Worm (Caenorhabditis elegans) whole organism, L4 larva: ENCODE results near the gene sor-1.

ENCODE experiments used
- T20F7.1 ChIP-seq: fragments of 200-800 bp; sonication (Bioruptor generic); optimal IDR thresholded peaks from 2 replicates; lab custom pipeline; 2018; ENCODE audit warnings: mild to moderate bottlenecking, missing genetic modification characterization, missing compliant biosample characterization
- ZK546.5 ChIP-seq, 2 experiments: sonication (generic microtip); optimal IDR thresholded peaks; 2 replicates each; lab custom pipeline; 2017; ENCODE audit warnings: missing biosample characterization in 2 of 2, missing genetic modification characterization in 2 of 2
- aha-1 ChIP-seq: fragments of 150-350 bp; peaks from one replicate; lab custom pipeline; 2014; ENCODE audit warnings: missing biosample characterization, missing genetic modification characterization
- aly-2 ChIP-seq: sonication (generic microtip); optimal IDR thresholded peaks from 2 replicates; lab custom pipeline; 2018; ENCODE audit warnings: missing biosample characterization, missing genetic modification characterization
- arid-1 ChIP-seq: fragments of 200-800 bp; sonication (Bioruptor generic); conservative IDR thresholded peaks from 2 replicates; pipeline ENCODE4 v1.3.6; 2022; ENCODE audit warnings: missing genetic modification reagents, missing genetic modification characterization, missing compliant biosample characterization
- attf-4 ChIP-seq: sonication (generic microtip); optimal IDR thresholded peaks from 3 replicates; lab custom pipeline; 2017; ENCODE audit warnings: missing biosample characterization, missing genetic modification characterization
- ceh-62 ChIP-seq: sonication (generic microtip); optimal IDR thresholded peaks from 2 replicates; lab custom pipeline; 2017; ENCODE audit warnings: missing biosample characterization, missing genetic modification characterization
- daf-16 ChIP-seq, 3 experiments: sonication (generic microtip); optimal IDR thresholded peaks; 2 replicates each; lab custom pipeline; 2016 to 2017; ENCODE audit warnings: missing genetic modification characterization in 3 of 3, missing genetic modification reagents in 3 of 3, mild to moderate bottlenecking in 2 of 3, missing compliant biosample characterization in 2 of 3, missing biosample characterization in 1 of 3, moderate library complexity in 1 of 3
- daf-8 ChIP-seq: fragments of 200-800 bp; sonication (Bioruptor generic); IDR thresholded peaks from 2 replicates; pipeline ENCODE4 v1.3.6; 2022; ENCODE audit warnings: missing genetic modification characterization, missing compliant biosample characterization
- dmd-8 ChIP-seq: fragments of 200-800 bp; sonication (Bioruptor generic); IDR thresholded peaks from 2 replicates; pipeline ENCODE4 v1.3.6; 2022; ENCODE audit warnings: missing genetic modification characterization, missing compliant biosample characterization
- dpl-1 ChIP-seq: fragments of 150-350 bp; optimal IDR thresholded peaks from 2 replicates; lab custom pipeline; 2014; ENCODE audit warnings: missing biosample characterization, missing genetic modification reagents, missing genetic modification characterization
- duxl-1 ChIP-seq: sonication (generic microtip); optimal IDR thresholded peaks from 2 replicates; lab custom pipeline; 2016; ENCODE audit warnings: mild to moderate bottlenecking, missing genetic modification characterization, moderate library complexity, missing compliant biosample characterization; ENCODE audit not compliant: poor library complexity
- dve-1 ChIP-seq: sonication (generic microtip); optimal IDR thresholded peaks from 2 replicates; lab custom pipeline; 2017; ENCODE audit warnings: antibody characterized with exemption, mild to moderate bottlenecking, missing genetic modification characterization, missing compliant biosample characterization; ENCODE audit not compliant: insufficient read depth
- egl-27 ChIP-seq: sonication (generic microtip); optimal IDR thresholded peaks from 3 replicates; lab custom pipeline; 2017; ENCODE audit warnings: missing biosample characterization, missing genetic modification reagents, missing genetic modification characterization
- egl-43 ChIP-seq: fragments of 200-800 bp; sonication (Bioruptor generic); IDR thresholded peaks from 2 replicates; pipeline ENCODE4 v1.3.6; 2022; ENCODE audit warnings: missing genetic modification reagents, missing genetic modification characterization, missing compliant biosample characterization
- fkh-10 ChIP-seq: fragments of 150-350 bp; optimal IDR thresholded peaks from 2 replicates; lab custom pipeline; 2014; ENCODE audit warnings: missing biosample characterization, missing genetic modification reagents, missing genetic modification characterization
- fos-1 ChIP-seq: fragments of 150-350 bp; optimal IDR thresholded peaks from 2 replicates; lab custom pipeline; 2014; ENCODE audit warnings: missing biosample characterization, missing genetic modification characterization
- gei-8 ChIP-seq: fragments of 200-800 bp; sonication (Bioruptor generic); optimal IDR thresholded peaks from 2 replicates; lab custom pipeline; 2018; ENCODE audit warnings: mild to moderate bottlenecking, missing genetic modification characterization, missing compliant biosample characterization
- hif-1 ChIP-seq, 2 experiments: sonication (generic microtip); optimal IDR thresholded peaks; 2 replicates each; lab custom pipeline; 2016 to 2017; ENCODE audit warnings: missing compliant biosample characterization in 2 of 2, missing genetic modification characterization in 2 of 2, missing genetic modification reagents in 2 of 2, missing genotype in 2 of 2, mild to moderate bottlenecking in 1 of 2
- hlh-11 ChIP-seq: fragments of 200-800 bp; sonication (Bioruptor generic); optimal IDR thresholded peaks from 2 replicates; lab custom pipeline; 2018; ENCODE audit warnings: mild to moderate bottlenecking, missing genetic modification characterization, missing compliant biosample characterization
- hlh-30 ChIP-seq: sonication (generic microtip); optimal IDR thresholded peaks from 2 replicates; lab custom pipeline; 2017; ENCODE audit warnings: antibody characterized with exemption, mild to moderate bottlenecking, missing genetic modification characterization, missing compliant biosample characterization; ENCODE audit not compliant: insufficient read depth
- hmg-1.1 ChIP-seq: fragments of 200-800 bp; sonication (Bioruptor generic); IDR thresholded peaks from 2 replicates; pipeline ENCODE4 v1.3.6; 2022; ENCODE audit warnings: missing genetic modification reagents, missing genetic modification characterization, missing compliant biosample characterization
- jun-1 ChIP-seq: fragments of 150-350 bp; optimal IDR thresholded peaks from 2 replicates; lab custom pipeline; 2014; ENCODE audit warnings: missing biosample characterization, missing genetic modification reagents, missing genetic modification characterization
- lin-29 ChIP-seq: fragments of 200-800 bp; sonication (Bioruptor generic); IDR thresholded peaks from 2 replicates; pipeline ENCODE4 v1.3.6; 2022; ENCODE audit warnings: missing genetic modification reagents, missing genetic modification characterization, missing compliant biosample characterization
- mes-2 ChIP-seq: sonication (generic microtip); optimal IDR thresholded peaks from 2 replicates; lab custom pipeline; 2016; ENCODE audit warnings: missing genotype, mild to moderate bottlenecking, missing genetic modification characterization, missing compliant biosample characterization; ENCODE audit not compliant: poor library complexity, severe bottlenecking
- nhr-102 ChIP-seq: sonication (generic microtip); optimal IDR thresholded peaks from 2 replicates; lab custom pipeline; 2016; ENCODE audit warnings: mild to moderate bottlenecking, missing genetic modification characterization, moderate library complexity, missing compliant biosample characterization
- nhr-111 ChIP-seq: fragments of 200-800 bp; sonication (Bioruptor generic); optimal IDR thresholded peaks from 2 replicates; lab custom pipeline; 2018; ENCODE audit warnings: mild to moderate bottlenecking, missing genetic modification characterization, missing compliant biosample characterization
- nhr-25 ChIP-seq: sonication (generic microtip); optimal IDR thresholded peaks from 2 replicates; lab custom pipeline; 2017; ENCODE audit warnings: missing genetic modification characterization, mild to moderate bottlenecking, missing compliant biosample characterization, antibody characterized with exemption, moderate library complexity, borderline replicate concordance; ENCODE audit not compliant: insufficient read depth
- nhr-48 ChIP-seq: sonication (generic microtip); optimal IDR thresholded peaks from 2 replicates; lab custom pipeline; 2016; ENCODE audit warnings: mild to moderate bottlenecking, missing genetic modification characterization, missing compliant biosample characterization
- pha-4 ChIP-seq, 2 experiments: fragments of 150-350 bp in 1 of 2; fragments of 200-800 bp in 1 of 2; sonication (Bioruptor generic) in 1 of 2; IDR thresholded peaks in 1 of 2; optimal IDR thresholded peaks in 1 of 2; 2 replicates each; pipeline versions ENCODE4 v1.3.6 to Lab custom; 2014 to 2022; ENCODE audit warnings: missing genetic modification characterization in 2 of 2, missing genetic modification reagents in 2 of 2, missing biosample characterization in 1 of 2, missing compliant biosample characterization in 1 of 2
- php-3 ChIP-seq: fragments of 200-800 bp; sonication (Bioruptor generic); IDR thresholded peaks from 2 replicates; pipeline ENCODE4 v1.3.6; 2022; ENCODE audit warnings: missing genetic modification reagents, missing genetic modification characterization, missing compliant biosample characterization
- pqm-1 ChIP-seq: sonication (generic microtip); optimal IDR thresholded peaks from 2 replicates; lab custom pipeline; 2017; ENCODE audit warnings: missing biosample characterization, missing genetic modification characterization
- rbr-2 ChIP-seq: sonication (generic microtip); optimal IDR thresholded peaks from 2 replicates; lab custom pipeline; 2016; ENCODE audit warnings: missing genotype, missing genetic modification characterization, missing compliant biosample characterization
- sdz-12 ChIP-seq: fragments of 200-800 bp; sonication (Bioruptor generic); optimal IDR thresholded peaks from 2 replicates; lab custom pipeline; 2018; ENCODE audit warnings: mild to moderate bottlenecking, missing genetic modification characterization, missing compliant biosample characterization
- unc-130 ChIP-seq: sonication (generic microtip); optimal IDR thresholded peaks from 2 replicates; lab custom pipeline; 2016; ENCODE audit warnings: missing genetic modification reagents, missing genetic modification characterization, missing compliant biosample characterization
- unc-62 ChIP-seq, 3 experiments: fragments of 150-350 bp in 1 of 3; sonication (generic microtip); optimal IDR thresholded peaks in 2 of 3; peaks in 1 of 3; 1 replicate in 1 of 3; 2 replicates in 2 of 3; lab custom pipeline; 2014 to 2017; ENCODE audit warnings: missing biosample characterization in 3 of 3, missing genetic modification characterization in 3 of 3, missing genetic modification reagents in 3 of 3, missing genotype in 1 of 3
- zag-1 ChIP-seq: fragments of 150-350 bp; optimal IDR thresholded peaks from 2 replicates; lab custom pipeline; 2014; ENCODE audit warnings: missing biosample characterization, missing genetic modification characterization
- zfp-2 ChIP-seq: sonication (generic microtip); optimal IDR thresholded peaks from 2 replicates; lab custom pipeline; 2016; ENCODE audit warnings: mild to moderate bottlenecking, missing genetic modification characterization, missing compliant biosample characterization

sor-1 gene

ce11 chrIII:8417968-8418267 lies at the start of gene sor-1:
Gene sor-1, plus strand, starts transcription at chrIII:8418168.
- TF ChIP-seq pqm-1, result no peak
- no peak for TF ChIP-seq dpl-1 (GFP tag; lab: Kevin White, UChicago)
- TF ChIP-seq nhr-25 (tag; lab: Kevin White, UChicago), result no peak
- no peak for TF ChIP-seq zag-1 (tag; lab: Kevin White, UChicago)
- no peak for TF ChIP-seq aha-1
- TF ChIP-seq fkh-10 (GFP tag; lab: Kevin White, UChicago), result no peak
- no peak for TF ChIP-seq attf-4
- TF ChIP-seq T20F7.1, result no peak
- TF ChIP-seq unc-130, result no peak
- no peak for TF ChIP-seq hif-1 (tag; optimal IDR thresholded peaks at IDR 0.05; lab: Kevin White, UChicago)
- TF ChIP-seq hlh-30 (tag; lab: Kevin White, UChicago), result no peak
- TF ChIP-seq egl-43 (GFP tag; lab: Robert Waterston, UW), result no peak

- TF ChIP-seq zfp-2 (tag; lab: Kevin White, UChicago) (no peak), fos-1 (tag; lab: Kevin White, UChicago) (no peak), duxl-1 (tag; lab: Kevin White, UChicago) (no peak), gei-8 (GFP tag; lab: Kevin White, UChicago) (no peak), egl-43 (GFP tag; lab: Robert Waterston, UW) (no peak), nhr-102 (tag; lab: Kevin White, UChicago) (no peak), nhr-111 (no peak), jun-1 (tag; lab: Kevin White, UChicago) (no peak), attf-4 (no peak), hmg-1.1 (GFP tag; lab: Robert Waterston, UW) (no peak), nhr-25 (tag; lab: Kevin White, UChicago) (no peak)
- TF ChIP-seq, all 104 proteins: peak for 0
Observed at ce11 chrIII:8368619-8369018, 49.3 kb upstream of the sor-1 start, which contains the start of gene R05D3.9. Gene R05D3.9, minus strand, starts transcription at chrIII:8368719.

- TF ChIP-seq rbr-2 (tag; lab: Kevin White, UChicago), result no peak
- TF ChIP-seq duxl-1 (tag; lab: Kevin White, UChicago), result no peak
- no peak for TF ChIP-seq dmd-8 (GFP tag; lab: Robert Waterston, UW)
- TF ChIP-seq pqm-1, result no peak
- no peak for TF ChIP-seq pha-4 (GFP tag; IDR thresholded peaks at IDR 0.05; lab: Robert Waterston, UW)
- no peak for TF ChIP-seq pha-4 (tag; optimal IDR thresholded peaks at IDR 0.05; lab: Kevin White, UChicago)
Observed at ce11 chrIII:8369172-8369571, 48.8 kb upstream of the sor-1 start.

- TF ChIP-seq mes-2, result peak; percentile 24
- TF ChIP-seq unc-62 (GFP tag; optimal IDR thresholded peaks at IDR 0.05 in 1 of 2; lab: Kevin White, UChicago), result no peak
- no peak for TF ChIP-seq unc-62 (tag; optimal IDR thresholded peaks at IDR 0.05; lab: Kevin White, UChicago)
- TF ChIP-seq dpl-1 (GFP tag; lab: Kevin White, UChicago), result peak; percentile 37
- TF ChIP-seq, all 104 proteins: peak for 2
Observed at ce11 chrIII:8370188-8370587, 47.8 kb upstream of the sor-1 start.

- TF ChIP-seq fos-1 (tag; lab: Kevin White, UChicago) (no peak), hlh-30 (tag; lab: Kevin White, UChicago) (peak; percentile 80), aha-1 (no peak), egl-43 (GFP tag; lab: Robert Waterston, UW) (no peak), ZK546.5 (tag; optimal IDR thresholded peaks at IDR 0.05; lab: Kevin White, UChicago) (no peak), pha-4 (GFP tag; IDR thresholded peaks at IDR 0.05; lab: Robert Waterston, UW) (no peak; the same call in 1 of the 2 replicates), pha-4 (tag; optimal IDR thresholded peaks at IDR 0.05; lab: Kevin White, UChicago) (no peak), daf-8 (GFP tag; lab: Robert Waterston, UW) (no peak), dve-1 (tag; lab: Kevin White, UChicago) (peak; percentile 72), egl-27 (tag; lab: Kevin White, UChicago) (no peak), hif-1 (tag; optimal IDR thresholded peaks at IDR 0.05; lab: Kevin White, UChicago) (peak in 1 of 2 experiments; percentile 24), zfp-2 (tag; lab: Kevin White, UChicago) (no peak), arid-1 (no peak), attf-4 (no peak), duxl-1 (tag; lab: Kevin White, UChicago) (no peak), lin-29 (GFP tag; lab: Robert Waterston, UW) (no peak), php-3 (GFP tag; lab: Robert Waterston, UW) (peak; percentile 49; the same call in 1 of the 2 replicates), aly-2 (tag; lab: Kevin White, UChicago) (no peak), hlh-11 (tag; lab: Kevin White, UChicago) (peak; percentile 60), nhr-48 (tag; lab: Kevin White, UChicago) (peak; percentile 36), pqm-1 (peak; percentile 14), ceh-62 (tag; lab: Kevin White, UChicago) (no peak), daf-16 (GFP tag; optimal IDR thresholded peaks at IDR 0.05; lab: Kevin White, UChicago) (no peak), daf-16 (tag; optimal IDR thresholded peaks at IDR 0.05; lab: Kevin White, UChicago) (peak; percentile 80), unc-62 (GFP tag; optimal IDR thresholded peaks at IDR 0.05 in 1 of 2; lab: Kevin White, UChicago) (no peak), unc-62 (tag; optimal IDR thresholded peaks at IDR 0.05; lab: Kevin White, UChicago) (no peak), sdz-12 (GFP tag; lab: Kevin White, UChicago) (no peak)
Observed at ce11 chrIII:8370846-8371257, 47.1 kb upstream of the sor-1 start.
